Fruit fly (Drosophila melanogaster) whole organism, pupa: ENCODE results near the gene CG32452.

Experiments used
- CG10348 ChIP-seq: fragments of 200-800 bp; sonication (Bioruptor generic); IDR thresholded peaks from 2 replicates; pipeline ENCODE4 v1.3.6; 2022; ENCODE audit warnings: missing biosample characterization, missing genetic modification characterization
- CG12605 ChIP-seq: fragments of 200-800 bp; sonication (Bioruptor generic); IDR thresholded peaks from 2 replicates; pipeline ENCODE4 v1.3.6; 2022; ENCODE audit warnings: missing biosample characterization, missing genetic modification characterization
- CG13204 ChIP-seq: fragments of 200-800 bp; sonication (Bioruptor generic); optimal IDR thresholded peaks from 2 replicates; lab custom pipeline; 2018; ENCODE audit warnings: missing biosample characterization, mild to moderate bottlenecking, missing genetic modification characterization, moderate library complexity
- CG14655 ChIP-seq: fragments of 200-800 bp; sonication (Bioruptor generic); optimal IDR thresholded peaks from 3 replicates; lab custom pipeline; 2017; ENCODE audit warnings: mild to moderate bottlenecking, missing biosample characterization, missing genetic modification reagents, missing genetic modification characterization
- CG15710 ChIP-seq: fragments of 200-800 bp; sonication (Bioruptor generic); optimal IDR thresholded peaks from 2 replicates; lab custom pipeline; 2018; ENCODE audit warnings: missing biosample characterization, mild to moderate bottlenecking, missing genetic modification characterization, moderate library complexity
- CG17806 ChIP-seq: fragments of 200-800 bp; sonication (Bioruptor generic); optimal IDR thresholded peaks from 2 replicates; lab custom pipeline; 2018; ENCODE audit warnings: missing biosample characterization, mild to moderate bottlenecking, missing genetic modification characterization, moderate library complexity
- CG32121 ChIP-seq: fragments of 200-800 bp; sonication (Bioruptor generic); IDR thresholded peaks from 2 replicates; pipeline ENCODE4 v1.3.6; 2022; ENCODE audit warnings: missing biosample characterization, missing genetic modification characterization
- CG34367 ChIP-seq: fragments of 200-800 bp; sonication (Bioruptor generic); optimal IDR thresholded peaks from 2 replicates; lab custom pipeline; 2018; ENCODE audit warnings: missing biosample characterization, mild to moderate bottlenecking, missing genetic modification characterization
- CG4496 ChIP-seq: fragments of 200-800 bp; sonication (Bioruptor generic); IDR thresholded peaks from 3 replicates; pipeline ENCODE4 v1.3.6; 2022; ENCODE audit warnings: missing biosample characterization, missing genetic modification characterization
- CG8159 ChIP-seq: fragments of 200-800 bp; sonication (Bioruptor generic); optimal IDR thresholded peaks from 3 replicates; lab custom pipeline; 2018; ENCODE audit warnings: missing biosample characterization, mild to moderate bottlenecking, missing genetic modification characterization, moderate library complexity
- CG8301 ChIP-seq: fragments of 200-800 bp; sonication (Bioruptor generic); optimal IDR thresholded peaks from 2 replicates; lab custom pipeline; 2018; ENCODE audit warnings: missing biosample characterization, mild to moderate bottlenecking, missing genetic modification characterization
- CG9948 ChIP-seq: fragments of 200-800 bp; sonication (Bioruptor generic); optimal IDR thresholded peaks from 2 replicates; lab custom pipeline; 2018; ENCODE audit warnings: missing biosample characterization, mild to moderate bottlenecking, missing genetic modification characterization, moderate library complexity
- D1 ChIP-seq: fragments of 200-800 bp; sonication (Bioruptor generic); optimal IDR thresholded peaks from 2 replicates; lab custom pipeline; 2018; ENCODE audit warnings: missing biosample characterization, mild to moderate bottlenecking, missing genetic modification characterization, moderate library complexity
- EcR ChIP-seq: fragments of 200-800 bp; sonication (Bioruptor generic); optimal IDR thresholded peaks from 3 replicates; lab custom pipeline; 2019; ENCODE audit warnings: missing biosample characterization, missing genetic modification characterization, mild to moderate bottlenecking, moderate library complexity, missing genetic modification reagents
- Pif1A ChIP-seq: fragments of 200-800 bp; sonication (Bioruptor generic); optimal IDR thresholded peaks from 3 replicates; lab custom pipeline; 2016; ENCODE audit warnings: missing biosample characterization, missing genetic modification characterization
- Snoo ChIP-seq: fragments of 200-800 bp; sonication (Bioruptor generic); optimal IDR thresholded peaks from 3 replicates; lab custom pipeline; 2017; ENCODE audit warnings: missing biosample characterization, mild to moderate bottlenecking, missing genetic modification characterization, inconsistent platforms
- fd96Ca ChIP-seq: fragments of 200-800 bp; sonication (Bioruptor generic); IDR thresholded peaks from 3 replicates; pipeline ENCODE4 v1.3.6; 2022; ENCODE audit warnings: missing biosample characterization, missing genetic modification characterization
- gl ChIP-seq: fragments of 200-800 bp; sonication (Bioruptor generic); optimal IDR thresholded peaks from 2 replicates; lab custom pipeline; 2018; ENCODE audit warnings: missing biosample characterization, mild to moderate bottlenecking, missing genetic modification characterization
- rn ChIP-seq: fragments of 200-800 bp; sonication (Bioruptor generic); IDR thresholded peaks from 2 replicates; pipeline ENCODE4 v1.3.6; 2022; ENCODE audit warnings: missing biosample characterization, missing genetic modification characterization

Gene CG32452

DNA sequence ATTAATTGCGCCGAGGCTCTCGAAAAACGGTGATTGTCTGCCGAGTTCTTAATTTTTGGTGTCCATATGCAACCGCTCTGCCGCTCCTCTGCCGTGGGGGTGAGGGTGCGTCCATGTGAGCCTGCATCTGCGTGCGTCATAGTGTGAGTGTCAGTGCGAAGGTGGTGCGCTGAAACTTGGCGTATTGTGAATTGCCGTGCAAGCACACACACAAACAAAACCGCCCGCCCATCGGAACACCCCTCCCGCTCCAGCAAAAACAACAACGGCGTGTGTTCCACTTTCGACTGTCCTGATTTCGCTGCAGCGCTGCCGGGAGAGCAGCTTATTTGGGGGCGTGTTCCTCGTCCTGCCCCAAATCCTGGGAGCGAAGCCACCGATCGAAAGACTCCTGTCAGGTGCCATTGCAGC lies 24.6 kb downstream of the CG32452 start:
- TF ChIP-seq Pif1A (GFP tag; lab: Kevin White, UChicago) (no peak), CG10348 (no peak), CG32121 (GFP tag; lab: Robert Waterston, UW) (no peak), CG15710 (no peak), CG4496 (GFP tag; lab: Robert Waterston, UW) (peak; percentile 74; the same call in 2 of the 3 replicates), CG13204 (GFP tag; lab: Kevin White, UChicago) (peak; percentile 77), CG14655 (no peak), EcR (peak; percentile 17), CG8301 (tag; lab: Kevin White, UChicago) (no peak), CG8159 (tag; lab: Kevin White, UChicago) (no peak)

DNA sequence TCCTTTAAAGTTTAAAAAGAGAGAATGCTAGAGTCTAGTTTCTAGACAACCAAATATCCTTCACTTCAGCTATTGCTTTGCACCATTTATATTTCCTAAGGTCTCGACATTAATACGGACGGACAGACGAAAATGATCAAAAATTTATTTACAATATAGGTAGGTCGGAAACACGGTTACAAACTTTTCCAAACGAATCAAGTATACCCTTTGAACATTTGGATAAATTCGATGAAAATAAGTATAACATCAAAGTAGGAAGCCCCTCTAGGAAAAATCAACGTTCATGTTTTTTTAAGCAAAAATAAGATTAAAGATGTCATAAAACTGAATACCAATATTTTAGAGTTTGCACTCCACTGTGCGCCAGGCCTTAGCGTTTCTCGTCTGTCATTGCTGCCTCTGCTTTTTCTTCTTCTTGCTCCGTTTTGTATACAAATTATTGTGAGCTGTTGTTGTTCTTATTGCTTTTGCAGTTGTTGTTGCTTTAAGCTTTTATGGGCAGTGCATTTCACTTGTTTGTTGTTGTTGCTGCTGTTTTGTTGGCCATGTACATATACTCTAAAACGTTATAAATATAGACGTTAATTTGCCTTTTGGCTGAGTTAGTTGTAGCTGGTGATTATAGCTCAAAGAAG lies 25.5 kb downstream of the CG32452 start:
- TF ChIP-seq CG12605 (GFP tag; lab: Robert Waterston, UW) (no peak; the same call in 1 of the 2 replicates), CG8301 (tag; lab: Kevin White, UChicago) (peak; percentile 13), EcR (no peak), Snoo (tag; lab: Kevin White, UChicago) (peak; percentile 10), gl (tag; lab: Kevin White, UChicago) (no peak), CG17806 (tag; lab: Kevin White, UChicago) (peak; percentile 22), CG13204 (GFP tag; lab: Kevin White, UChicago) (no peak), CG34367 (tag; lab: Kevin White, UChicago) (no peak), D1 (tag; lab: Kevin White, UChicago) (peak; percentile 54), CG8159 (tag; lab: Kevin White, UChicago) (peak; percentile 49), CG15710 (peak; percentile 2), CG9948 (tag; lab: Kevin White, UChicago) (peak; percentile 15), rn (no peak), fd96Ca (GFP tag; lab: Robert Waterston, UW) (no peak), CG32121 (GFP tag; lab: Robert Waterston, UW) (no peak), CG14655 (no peak), CG4496 (GFP tag; lab: Robert Waterston, UW) (peak; percentile 74), Pif1A (GFP tag; lab: Kevin White, UChicago) (peak; percentile 13)
- TF ChIP-seq, all 21 proteins: peak for 9

DNA sequence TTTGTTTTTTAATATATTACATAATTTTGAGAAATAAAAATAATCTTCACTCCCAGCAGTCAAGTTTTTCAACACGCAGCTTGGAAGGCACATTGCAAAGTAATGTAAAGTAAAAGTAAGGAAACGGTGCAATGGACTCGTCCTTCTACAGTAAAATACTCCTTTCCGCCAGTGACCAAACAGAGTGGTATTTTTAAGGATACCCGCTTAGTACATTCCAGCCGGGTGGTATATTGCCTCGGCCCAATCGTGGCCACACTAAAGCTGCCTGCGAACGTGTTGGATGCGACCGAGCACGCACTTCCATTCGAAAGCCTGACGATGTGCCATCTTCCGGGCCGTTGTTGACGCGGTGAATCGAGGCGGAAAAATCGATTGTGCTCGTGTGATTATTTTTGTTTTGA lies 31.6 kb downstream of the CG32452 start, which contains the start of gene SPoCk:
Gene SPoCk, plus strand, starts transcription at position 298 of the 404 bp plus-strand sequence.
- TF ChIP-seq CG4496 (GFP tag; lab: Robert Waterston, UW) (no peak), CG12605 (GFP tag; lab: Robert Waterston, UW) (0 out of 2 replicates have a peak, but pooled peaks have one; percentile 15), fd96Ca (GFP tag; lab: Robert Waterston, UW) (no peak), CG8159 (tag; lab: Kevin White, UChicago) (peak; percentile 8), CG13204 (GFP tag; lab: Kevin White, UChicago) (peak; percentile 22), CG9948 (tag; lab: Kevin White, UChicago) (no peak), CG10348 (no peak), D1 (tag; lab: Kevin White, UChicago) (peak; percentile 76)

DNA sequence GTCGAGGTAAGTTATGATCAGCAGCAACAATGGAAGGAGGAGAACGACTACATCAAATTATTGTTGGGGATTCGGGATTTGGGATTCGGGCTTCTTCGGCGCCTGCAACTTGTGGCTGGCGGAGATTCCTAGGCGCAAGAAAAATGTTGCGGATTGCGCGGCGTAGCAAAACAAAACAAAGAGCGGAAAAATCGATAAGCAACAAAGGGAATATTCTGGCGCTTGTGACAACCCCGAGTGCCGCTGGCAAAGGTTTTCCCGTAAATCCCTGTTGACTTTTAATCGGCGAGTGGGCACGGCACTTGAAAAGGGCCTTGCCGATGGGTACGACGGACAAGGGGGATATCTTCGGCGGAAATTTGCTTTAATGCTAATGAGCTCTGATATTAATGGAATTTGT lies 32.5 kb downstream of the CG32452 start:
- TF ChIP-seq CG4496 (GFP tag; lab: Robert Waterston, UW), result 0 out of 3 replicates have a peak, but pooled peaks have one; percentile 1
- no peak for TF ChIP-seq CG32121 (GFP tag; lab: Robert Waterston, UW)
